Fruit fly (Drosophila melanogaster) whole organism, prepupa: Measurements from ENCODE around the gene CG13679.

Experiments
- CG10631 ChIP-seq: fragments of 200-800 bp; sonication (Bioruptor generic); optimal IDR thresholded peaks from 2 replicates; lab custom pipeline; 2016; ENCODE audit warnings: missing biosample characterization, missing genetic modification characterization
- CG10669 ChIP-seq: fragments of 200-800 bp; sonication (Bioruptor generic); optimal IDR thresholded peaks from 3 replicates; lab custom pipeline; 2018; ENCODE audit warnings: missing biosample characterization, mild to moderate bottlenecking, missing genetic modification characterization, moderate library complexity
- CG11902 ChIP-seq: fragments of 200-800 bp; sonication (Bioruptor generic); optimal IDR thresholded peaks from 3 replicates; lab custom pipeline; 2016; ENCODE audit warnings: missing biosample characterization, missing genetic modification characterization
- CG15336 ChIP-seq: fragments of 200-800 bp; sonication (Bioruptor generic); IDR thresholded peaks from 2 replicates; pipeline ENCODE4 v1.3.6; 2022; ENCODE audit warnings: missing biosample characterization, missing genetic modification characterization
- CG1621 ChIP-seq: fragments of 200-800 bp; sonication (Bioruptor generic); optimal IDR thresholded peaks from 3 replicates; lab custom pipeline; 2018; ENCODE audit warnings: missing biosample characterization, mild to moderate bottlenecking, missing genetic modification characterization
- CG3032 ChIP-seq: fragments of 200-800 bp; optimal IDR thresholded peaks from 2 replicates; lab custom pipeline; 2019; ENCODE audit warnings: missing biosample characterization, mild to moderate bottlenecking, missing genetic modification characterization, moderate library complexity
- CG31627 ChIP-seq: fragments of 200-800 bp; sonication (Bioruptor generic); optimal IDR thresholded peaks from 3 replicates; lab custom pipeline; 2016; ENCODE audit warnings: missing biosample characterization, missing genetic modification characterization
- CG32006 ChIP-seq: fragments of 200-800 bp; sonication (Bioruptor generic); optimal IDR thresholded peaks from 3 replicates; lab custom pipeline; 2017; ENCODE audit warnings: missing biosample characterization, mild to moderate bottlenecking, missing genetic modification characterization
- CG34406 ChIP-seq: fragments of 200-800 bp; sonication (Bioruptor generic); optimal IDR thresholded peaks from 3 replicates; lab custom pipeline; 2016; ENCODE audit warnings: missing biosample characterization, missing genetic modification characterization
- CG3919 ChIP-seq: fragments of 200-800 bp; sonication (Bioruptor generic); optimal IDR thresholded peaks from 3 replicates; lab custom pipeline; 2016; ENCODE audit warnings: missing biosample characterization, missing genetic modification characterization
- CG4318 ChIP-seq: fragments of 200-800 bp; sonication (Bioruptor generic); optimal IDR thresholded peaks from 3 replicates; lab custom pipeline; 2017; ENCODE audit warnings: missing biosample characterization, mild to moderate bottlenecking, missing genetic modification characterization
- CG6276 ChIP-seq: fragments of 200-800 bp; sonication (Bioruptor generic); optimal IDR thresholded peaks from 2 replicates; lab custom pipeline; 2017; ENCODE audit warnings: missing biosample characterization, mild to moderate bottlenecking, missing genetic modification characterization
- CG6808 ChIP-seq: fragments of 200-800 bp; sonication (Bioruptor generic); optimal IDR thresholded peaks from 3 replicates; lab custom pipeline; 2017; ENCODE audit warnings: missing biosample characterization, missing genetic modification characterization, mild to moderate bottlenecking, moderate library complexity, missing genetic modification reagents
- CG8119 ChIP-seq: fragments of 200-800 bp; sonication (Bioruptor generic); IDR thresholded peaks from 3 replicates; pipeline ENCODE4 v1.3.6; 2022; ENCODE audit warnings: missing biosample characterization, missing genetic modification characterization
- CG8319 ChIP-seq: fragments of 200-800 bp; sonication (Bioruptor generic); optimal IDR thresholded peaks from 3 replicates; lab custom pipeline; 2016; ENCODE audit warnings: missing biosample characterization, missing genetic modification characterization
- CG9139 ChIP-seq: fragments of 200-800 bp; sonication (Bioruptor generic); optimal IDR thresholded peaks from 3 replicates; lab custom pipeline; 2017; ENCODE audit warnings: missing biosample characterization, mild to moderate bottlenecking, missing genetic modification characterization
- Eip78C ChIP-seq: fragments of 200-800 bp; sonication (Bioruptor generic); peaks from one replicate; lab custom pipeline; 2016; ENCODE audit warnings: missing biosample characterization, missing genetic modification characterization
- Ets21C ChIP-seq: fragments of 200-800 bp; sonication (Bioruptor generic); optimal IDR thresholded peaks from 3 replicates; lab custom pipeline; 2016; ENCODE audit warnings: missing biosample characterization, missing genetic modification characterization
- Ets96B ChIP-seq: fragments of 200-800 bp; optimal IDR thresholded peaks from 2 replicates; lab custom pipeline; 2019; ENCODE audit warnings: missing biosample characterization, mild to moderate bottlenecking, missing genetic modification characterization, moderate library complexity
- Hr4 ChIP-seq: fragments of 200-800 bp; sonication (Bioruptor generic); optimal IDR thresholded peaks from 3 replicates; lab custom pipeline; 2016; ENCODE audit warnings: missing biosample characterization, missing genetic modification characterization
- Met ChIP-seq: fragments of 200-800 bp; sonication (Bioruptor generic); optimal IDR thresholded peaks from 3 replicates; lab custom pipeline; 2016; ENCODE audit warnings: missing biosample characterization, missing genetic modification characterization
- OdsH ChIP-seq: fragments of 200-800 bp; sonication (Bioruptor generic); optimal IDR thresholded peaks from 3 replicates; lab custom pipeline; 2016; ENCODE audit warnings: missing biosample characterization, missing genetic modification characterization
- Smox ChIP-seq: fragments of 200-800 bp; sonication (Bioruptor generic); optimal IDR thresholded peaks from 3 replicates; lab custom pipeline; 2016; ENCODE audit warnings: missing biosample characterization, missing genetic modification characterization
- Sox15 ChIP-seq: fragments of 200-800 bp; sonication (Bioruptor generic); optimal IDR thresholded peaks from 3 replicates; lab custom pipeline; 2016; ENCODE audit warnings: missing biosample characterization, missing genetic modification characterization
- acj6 ChIP-seq: fragments of 200-800 bp; sonication (Bioruptor generic); optimal IDR thresholded peaks from 3 replicates; lab custom pipeline; 2016; ENCODE audit warnings: missing biosample characterization, missing genetic modification characterization
- dac ChIP-seq: fragments of 200-800 bp; sonication (Bioruptor generic); optimal IDR thresholded peaks from 2 replicates; lab custom pipeline; 2017; ENCODE audit warnings: missing biosample characterization, mild to moderate bottlenecking, missing genetic modification characterization
- eg ChIP-seq: fragments of 200-800 bp; sonication (Bioruptor generic); IDR thresholded peaks from 3 replicates; pipeline ENCODE4 v1.3.6; 2022; ENCODE audit warnings: missing biosample characterization, missing genetic modification characterization
- fd85E ChIP-seq: fragments of 200-800 bp; sonication (Bioruptor generic); optimal IDR thresholded peaks from 3 replicates; lab custom pipeline; 2016; ENCODE audit warnings: missing biosample characterization, missing genetic modification characterization
- lz ChIP-seq: fragments of 200-800 bp; sonication (Bioruptor generic); optimal IDR thresholded peaks from 3 replicates; lab custom pipeline; 2016; ENCODE audit warnings: missing biosample characterization, missing genetic modification characterization
- net ChIP-seq: fragments of 200-800 bp; sonication (Bioruptor generic); optimal IDR thresholded peaks from 3 replicates; lab custom pipeline; 2016; ENCODE audit warnings: missing biosample characterization, missing genetic modification characterization
- salr ChIP-seq, 2 experiments: fragments of 200-800 bp; sonication (Bioruptor generic); optimal IDR thresholded peaks; 3 replicates each; lab custom pipeline; 2016 to 2018; ENCODE audit warnings: missing biosample characterization in 2 of 2, missing genetic modification characterization in 2 of 2, mild to moderate bottlenecking in 1 of 2
- spab ChIP-seq: fragments of 200-800 bp; sonication (Bioruptor generic); optimal IDR thresholded peaks from 2 replicates; lab custom pipeline; 2017; ENCODE audit warnings: missing biosample characterization, mild to moderate bottlenecking, missing genetic modification characterization, missing genetic modification reagents
- svp ChIP-seq: fragments of 200-800 bp; sonication (Bioruptor generic); peaks from one replicate; lab custom pipeline; 2016; ENCODE audit warnings: missing biosample characterization, missing genetic modification characterization

CG13679 gene

dm6 chr3L:8197779-8198279, 4.8 kb upstream of the CG13679 start, which contains the start of the genes UbcE2M and Dhps (continued):
- TF ChIP-seq spab (GFP tag; lab: Kevin White, UChicago) (no peak), CG34406 (GFP tag; lab: Kevin White, UChicago) (no peak), eg (GFP tag; lab: Robert Waterston, UW) (peak; percentile 72; the same call in 2 of the 3 replicates), Met (no peak), Hr4 (GFP tag; lab: Kevin White, UChicago) (no peak), CG31627 (GFP tag; lab: Kevin White, UChicago) (peak; percentile 74)
- TF ChIP-seq, all 60 proteins: peak for 24

DNA sequence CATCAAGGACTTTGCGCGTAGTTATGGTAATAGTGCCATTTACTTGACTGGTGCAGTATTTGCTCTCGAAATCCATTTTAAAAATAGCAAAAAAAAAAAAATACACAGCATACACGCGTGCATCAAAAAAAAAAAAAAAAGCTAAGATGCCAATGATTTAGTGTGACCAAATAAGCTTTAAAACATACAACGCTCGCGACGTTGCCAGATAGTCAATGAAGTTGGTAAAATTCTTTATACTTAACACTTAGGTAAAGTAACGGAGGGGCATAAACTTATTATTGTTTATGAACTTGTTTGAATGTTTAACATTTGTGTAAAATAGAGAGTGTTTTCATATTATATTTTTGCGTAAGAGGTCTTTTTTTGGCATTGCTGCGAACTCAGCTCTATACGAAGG, 8.0 kb downstream of the CG13679 start, which contains the start of gene tut:
tut (minus strand) TSS at position 148 of the 400 bp plus-strand sequence.
- no peak for TF ChIP-seq CG3032 (tag; lab: Kevin White, UChicago)

DNA sequence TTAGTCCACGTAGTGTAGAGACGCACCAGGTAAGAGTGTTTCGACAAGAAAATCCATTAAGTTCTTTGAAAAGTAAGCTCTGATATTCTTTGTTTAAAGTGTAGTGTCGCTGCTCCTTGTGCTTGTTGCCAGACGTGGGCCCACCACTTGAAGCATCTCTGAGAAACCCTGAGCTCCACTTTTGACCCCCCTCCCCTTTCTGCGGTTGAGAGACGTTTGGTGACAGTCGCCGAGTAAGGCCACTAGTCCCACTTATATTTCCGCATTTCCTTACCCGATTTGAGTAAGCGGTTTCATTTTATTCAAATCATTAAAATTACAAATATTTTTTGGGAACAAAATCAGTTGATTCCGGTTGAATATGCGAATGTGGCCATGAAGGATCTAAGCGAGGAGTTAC, 9.0 kb downstream of the CG13679 start, which contains the start of gene CG8006:
CG8006 (plus strand) TSS at position 301 of the 400 bp plus-strand sequence.
- TF ChIP-seq svp (GFP tag; lab: Kevin White, UChicago) (no peak), CG31627 (GFP tag; lab: Kevin White, UChicago) (no peak), Hr4 (GFP tag; lab: Kevin White, UChicago) (no peak), eg (GFP tag; lab: Robert Waterston, UW) (no peak), dac (GFP tag; lab: Kevin White, UChicago) (no peak), Smox (GFP tag; lab: Kevin White, UChicago) (no peak)
- TF ChIP-seq, all 60 proteins: peak for 0

- TF ChIP-seq CG31627 (GFP tag; lab: Kevin White, UChicago) (no peak), OdsH (GFP tag; lab: Kevin White, UChicago) (no peak), CG10631 (GFP tag; lab: Kevin White, UChicago) (no peak), svp (GFP tag; lab: Kevin White, UChicago) (no peak), spab (GFP tag; lab: Kevin White, UChicago) (no peak), CG3919 (GFP tag; lab: Kevin White, UChicago) (no peak), Ets21C (no peak), CG6276 (GFP tag; lab: Kevin White, UChicago) (no peak), Sox15 (GFP tag; lab: Kevin White, UChicago) (no peak), CG6808 (GFP tag; lab: Kevin White, UChicago) (no peak), CG10669 (no peak), CG4318 (no peak), fd85E (GFP tag; lab: Kevin White, UChicago) (no peak), CG32006 (GFP tag; lab: Kevin White, UChicago) (no peak), eg (GFP tag; lab: Robert Waterston, UW) (no peak), Eip78C (GFP tag; lab: Kevin White, UChicago) (no peak), net (no peak), salr (GFP tag; optimal IDR thresholded peaks at IDR 0.05; lab: Kevin White, UChicago) (no peak), CG15336 (GFP tag; lab: Robert Waterston, UW) (no peak)
These were observed 12.4 kb downstream of the CG13679 start, which contains the start of gene CG8012 for dm6 chr3L:8214980-8215379. Gene CG8012 (plus strand): TSS chr3L:8215280.

DNA sequence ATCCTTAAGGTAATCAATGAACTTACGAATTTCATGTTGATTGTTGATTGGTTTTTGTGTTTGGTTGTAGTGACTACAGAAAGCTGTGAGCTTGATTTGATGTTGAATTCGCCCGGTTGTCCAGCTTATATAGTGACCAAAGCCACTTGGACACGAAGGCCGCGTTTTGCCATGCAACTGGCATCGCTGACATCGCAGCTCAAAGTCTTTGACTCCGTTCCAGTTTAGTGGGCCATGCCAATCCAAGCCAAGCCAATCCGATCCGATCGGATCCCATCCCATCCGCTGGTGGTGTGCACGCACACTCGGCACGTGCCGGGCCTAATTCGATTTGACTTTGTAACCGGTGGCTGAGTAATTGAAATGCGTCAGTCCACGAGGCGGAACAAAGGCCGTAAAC, 16.3 kb downstream of the CG13679 start, which contains the start of gene CG13674:
CG13674 (minus strand) TSS at position 101 of the 400 bp plus-strand sequence.
- TF ChIP-seq CG9139 (GFP tag; lab: Kevin White, UChicago) (no peak), Ets96B (tag; lab: Kevin White, UChicago) (no peak), CG8319 (GFP tag; lab: Kevin White, UChicago) (no peak), Sox15 (GFP tag; lab: Kevin White, UChicago) (no peak), lz (no peak), CG10669 (no peak)

DNA sequence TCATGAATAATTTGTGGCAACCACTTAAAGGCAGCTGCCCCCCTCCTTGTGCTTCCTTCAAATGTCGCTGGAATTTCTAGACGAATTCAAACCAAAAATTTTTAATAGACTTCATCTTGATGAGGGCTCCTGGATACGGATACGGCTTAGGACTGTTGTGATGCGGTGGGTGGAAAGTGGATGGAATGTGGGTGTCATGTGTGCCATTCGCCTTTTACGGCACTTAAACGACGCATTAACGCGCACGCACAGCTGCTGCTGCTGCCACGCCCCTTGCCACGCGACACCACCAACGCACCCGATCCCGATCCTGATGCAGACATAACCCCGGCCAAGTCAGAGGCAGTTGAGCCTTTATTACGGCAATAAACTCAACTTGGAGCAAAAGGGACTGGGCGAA, 17.1 kb downstream of the CG13679 start:
- TF ChIP-seq CG31627 (GFP tag; lab: Kevin White, UChicago) (no peak), Met (no peak), CG11902 (no peak), CG6276 (GFP tag; lab: Kevin White, UChicago) (no peak), CG8119 (GFP tag; lab: Robert Waterston, UW) (no peak), CG1621 (tag; lab: Kevin White, UChicago) (no peak), Ets21C (no peak), acj6 (GFP tag; lab: Kevin White, UChicago) (no peak)
